Fruit fly (Drosophila melanogaster) whole organism, prepupa: ENCODE results near the gene Arp10.

Source experiments
- CG10631 ChIP-seq: fragments of 200-800 bp; sonication (Bioruptor generic); optimal IDR thresholded peaks from 2 replicates; lab custom pipeline; 2016; ENCODE audit warnings: missing biosample characterization, missing genetic modification characterization
- CG1621 ChIP-seq: fragments of 200-800 bp; sonication (Bioruptor generic); optimal IDR thresholded peaks from 3 replicates; lab custom pipeline; 2018; ENCODE audit warnings: missing biosample characterization, mild to moderate bottlenecking, missing genetic modification characterization
- CG16779 ChIP-seq: fragments of 200-800 bp; sonication (Bioruptor generic); optimal IDR thresholded peaks from 3 replicates; lab custom pipeline; 2017; ENCODE audit warnings: missing biosample characterization, mild to moderate bottlenecking, missing genetic modification characterization
- CG3032 ChIP-seq: fragments of 200-800 bp; optimal IDR thresholded peaks from 2 replicates; lab custom pipeline; 2019; ENCODE audit warnings: missing biosample characterization, mild to moderate bottlenecking, missing genetic modification characterization, moderate library complexity
- CG31627 ChIP-seq: fragments of 200-800 bp; sonication (Bioruptor generic); optimal IDR thresholded peaks from 3 replicates; lab custom pipeline; 2016; ENCODE audit warnings: missing biosample characterization, missing genetic modification characterization
- CG3919 ChIP-seq: fragments of 200-800 bp; sonication (Bioruptor generic); optimal IDR thresholded peaks from 3 replicates; lab custom pipeline; 2016; ENCODE audit warnings: missing biosample characterization, missing genetic modification characterization
- CG4318 ChIP-seq: fragments of 200-800 bp; sonication (Bioruptor generic); optimal IDR thresholded peaks from 3 replicates; lab custom pipeline; 2017; ENCODE audit warnings: missing biosample characterization, mild to moderate bottlenecking, missing genetic modification characterization
- CG6163 ChIP-seq: fragments of 200-800 bp; sonication (Bioruptor generic); IDR thresholded peaks from 3 replicates; pipeline ENCODE4 v1.3.6; 2022; ENCODE audit warnings: missing biosample characterization, missing genetic modification characterization
- CG6276 ChIP-seq: fragments of 200-800 bp; sonication (Bioruptor generic); optimal IDR thresholded peaks from 2 replicates; lab custom pipeline; 2017; ENCODE audit warnings: missing biosample characterization, mild to moderate bottlenecking, missing genetic modification characterization
- CG6792 ChIP-seq: fragments of 200-800 bp; sonication (Bioruptor generic); optimal IDR thresholded peaks from 3 replicates; lab custom pipeline; 2016; ENCODE audit warnings: missing biosample characterization, missing genetic modification characterization
- CG6808 ChIP-seq: fragments of 200-800 bp; sonication (Bioruptor generic); optimal IDR thresholded peaks from 3 replicates; lab custom pipeline; 2017; ENCODE audit warnings: missing biosample characterization, missing genetic modification characterization, mild to moderate bottlenecking, moderate library complexity, missing genetic modification reagents
- CG6854 ChIP-seq: fragments of 200-800 bp; sonication (Bioruptor generic); optimal IDR thresholded peaks from 2 replicates; lab custom pipeline; 2017; ENCODE audit warnings: missing biosample characterization, mild to moderate bottlenecking, missing genetic modification characterization
- CG7368 ChIP-seq: fragments of 200-800 bp; sonication (Bioruptor generic); optimal IDR thresholded peaks from 3 replicates; lab custom pipeline; 2016; ENCODE audit warnings: missing biosample characterization, missing genetic modification characterization
- CG8119 ChIP-seq: fragments of 200-800 bp; sonication (Bioruptor generic); IDR thresholded peaks from 3 replicates; pipeline ENCODE4 v1.3.6; 2022; ENCODE audit warnings: missing biosample characterization, missing genetic modification characterization
- CG8319 ChIP-seq: fragments of 200-800 bp; sonication (Bioruptor generic); optimal IDR thresholded peaks from 3 replicates; lab custom pipeline; 2016; ENCODE audit warnings: missing biosample characterization, missing genetic modification characterization
- CG9139 ChIP-seq: fragments of 200-800 bp; sonication (Bioruptor generic); optimal IDR thresholded peaks from 3 replicates; lab custom pipeline; 2017; ENCODE audit warnings: missing biosample characterization, mild to moderate bottlenecking, missing genetic modification characterization
- Eip75B ChIP-seq: fragments of 200-800 bp; sonication (Bioruptor generic); optimal IDR thresholded peaks from 3 replicates; lab custom pipeline; 2016; ENCODE audit warnings: missing biosample characterization, missing genetic modification characterization
- Eip78C ChIP-seq: fragments of 200-800 bp; sonication (Bioruptor generic); peaks from one replicate; lab custom pipeline; 2016; ENCODE audit warnings: missing biosample characterization, missing genetic modification characterization
- Eip93F ChIP-seq: fragments of 200-800 bp; sonication (Bioruptor generic); optimal IDR thresholded peaks from 2 replicates; lab custom pipeline; 2016; ENCODE audit warnings: missing biosample characterization, mild to moderate bottlenecking, missing genetic modification characterization
- Ets21C ChIP-seq: fragments of 200-800 bp; sonication (Bioruptor generic); optimal IDR thresholded peaks from 3 replicates; lab custom pipeline; 2016; ENCODE audit warnings: missing biosample characterization, missing genetic modification characterization
- Gug ChIP-seq: fragments of 200-800 bp; sonication (Bioruptor generic); IDR thresholded peaks from 2 replicates; pipeline ENCODE4 v1.3.6; 2022; ENCODE audit warnings: missing biosample characterization, missing genetic modification characterization
- Lpt ChIP-seq: fragments of 200-800 bp; sonication (Bioruptor generic); optimal IDR thresholded peaks from 3 replicates; lab custom pipeline; 2016; ENCODE audit warnings: missing biosample characterization, missing genetic modification characterization
- Met ChIP-seq: fragments of 200-800 bp; sonication (Bioruptor generic); optimal IDR thresholded peaks from 3 replicates; lab custom pipeline; 2016; ENCODE audit warnings: missing biosample characterization, missing genetic modification characterization
- OdsH ChIP-seq: fragments of 200-800 bp; sonication (Bioruptor generic); optimal IDR thresholded peaks from 3 replicates; lab custom pipeline; 2016; ENCODE audit warnings: missing biosample characterization, missing genetic modification characterization
- Sox102F ChIP-seq: fragments of 200-800 bp; sonication (Bioruptor generic); optimal IDR thresholded peaks from 2 replicates; lab custom pipeline; 2016; ENCODE audit warnings: missing biosample characterization, mild to moderate bottlenecking, missing genetic modification characterization
- Sox14 ChIP-seq: fragments of 200-800 bp; sonication (Bioruptor generic); optimal IDR thresholded peaks from 3 replicates; lab custom pipeline; 2016; ENCODE audit warnings: missing biosample characterization, missing genetic modification characterization
- Sox15 ChIP-seq: fragments of 200-800 bp; sonication (Bioruptor generic); optimal IDR thresholded peaks from 3 replicates; lab custom pipeline; 2016; ENCODE audit warnings: missing biosample characterization, missing genetic modification characterization
- achi ChIP-seq: fragments of 200-800 bp; sonication (Bioruptor generic); optimal IDR thresholded peaks from 3 replicates; lab custom pipeline; 2016; ENCODE audit warnings: missing biosample characterization, missing genetic modification characterization
- acj6 ChIP-seq: fragments of 200-800 bp; sonication (Bioruptor generic); optimal IDR thresholded peaks from 3 replicates; lab custom pipeline; 2016; ENCODE audit warnings: missing biosample characterization, missing genetic modification characterization
- cyc ChIP-seq: fragments of 200-800 bp; sonication (Bioruptor generic); optimal IDR thresholded peaks from 3 replicates; lab custom pipeline; 2016; ENCODE audit warnings: missing biosample characterization, missing genetic modification characterization
- dac ChIP-seq: fragments of 200-800 bp; sonication (Bioruptor generic); optimal IDR thresholded peaks from 2 replicates; lab custom pipeline; 2017; ENCODE audit warnings: missing biosample characterization, mild to moderate bottlenecking, missing genetic modification characterization
- dsx ChIP-seq: fragments of 200-800 bp; optimal IDR thresholded peaks from 3 replicates; lab custom pipeline; 2019; ENCODE audit warnings: missing biosample characterization, mild to moderate bottlenecking, missing genetic modification characterization, moderate library complexity; ENCODE audit not compliant: poor library complexity, severe bottlenecking
- eg ChIP-seq: fragments of 200-800 bp; sonication (Bioruptor generic); IDR thresholded peaks from 3 replicates; pipeline ENCODE4 v1.3.6; 2022; ENCODE audit warnings: missing biosample characterization, missing genetic modification characterization
- esn ChIP-seq: fragments of 200-800 bp; sonication (Bioruptor generic); optimal IDR thresholded peaks from 2 replicates; lab custom pipeline; 2016; ENCODE audit warnings: missing biosample characterization, mild to moderate bottlenecking, missing genetic modification characterization, moderate library complexity
- fd85E ChIP-seq: fragments of 200-800 bp; sonication (Bioruptor generic); optimal IDR thresholded peaks from 3 replicates; lab custom pipeline; 2016; ENCODE audit warnings: missing biosample characterization, missing genetic modification characterization
- fkh ChIP-seq: fragments of 200-800 bp; sonication (Bioruptor generic); optimal IDR thresholded peaks from 3 replicates; lab custom pipeline; 2017; ENCODE audit warnings: missing biosample characterization, mild to moderate bottlenecking, missing genetic modification characterization, moderate library complexity
- net ChIP-seq: fragments of 200-800 bp; sonication (Bioruptor generic); optimal IDR thresholded peaks from 3 replicates; lab custom pipeline; 2016; ENCODE audit warnings: missing biosample characterization, missing genetic modification characterization
- salr ChIP-seq, 2 experiments: fragments of 200-800 bp; sonication (Bioruptor generic); optimal IDR thresholded peaks; 3 replicates each; lab custom pipeline; 2016 to 2018; ENCODE audit warnings: missing biosample characterization in 2 of 2, missing genetic modification characterization in 2 of 2, mild to moderate bottlenecking in 1 of 2
- spab ChIP-seq: fragments of 200-800 bp; sonication (Bioruptor generic); optimal IDR thresholded peaks from 2 replicates; lab custom pipeline; 2017; ENCODE audit warnings: missing biosample characterization, mild to moderate bottlenecking, missing genetic modification characterization, missing genetic modification reagents
- ss ChIP-seq, 2 experiments: fragments of 200-800 bp; sonication (Bioruptor generic); optimal IDR thresholded peaks; 2 replicates in 1 of 2; 3 replicates in 1 of 2; lab custom pipeline; 2017 to 2018; ENCODE audit warnings: mild to moderate bottlenecking in 2 of 2, missing biosample characterization in 2 of 2, missing genetic modification characterization in 2 of 2, moderate library complexity in 1 of 2
- svp ChIP-seq: fragments of 200-800 bp; sonication (Bioruptor generic); peaks from one replicate; lab custom pipeline; 2016; ENCODE audit warnings: missing biosample characterization, missing genetic modification characterization
- vri ChIP-seq: fragments of 200-800 bp; sonication (Bioruptor generic); optimal IDR thresholded peaks from 3 replicates; lab custom pipeline; 2016; ENCODE audit warnings: missing biosample characterization, mild to moderate bottlenecking, missing genetic modification characterization

Arp10 gene

DNA sequence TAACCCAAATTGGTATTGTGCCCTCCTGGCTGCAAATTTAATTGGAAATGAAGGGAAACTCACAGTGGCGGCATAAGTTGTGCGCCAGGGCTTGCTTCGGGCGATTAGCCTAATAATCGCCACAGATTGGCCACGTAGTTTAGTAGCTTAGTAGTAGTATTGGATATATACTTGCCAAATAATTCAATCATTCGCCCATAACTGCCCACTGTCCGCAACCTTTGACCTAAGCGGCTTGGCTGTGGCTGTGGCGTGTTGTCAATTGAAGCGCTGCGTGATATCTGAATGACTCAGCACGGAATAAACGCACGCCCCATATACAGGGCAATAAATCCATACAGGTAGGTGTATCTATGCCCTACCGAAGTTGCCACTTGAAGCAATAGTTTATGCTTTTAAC lies 39.0 kb downstream of the Arp10 start:
- TF ChIP-seq cyc (GFP tag; lab: Kevin White, UChicago) (no peak), svp (peak; percentile 77)

DNA sequence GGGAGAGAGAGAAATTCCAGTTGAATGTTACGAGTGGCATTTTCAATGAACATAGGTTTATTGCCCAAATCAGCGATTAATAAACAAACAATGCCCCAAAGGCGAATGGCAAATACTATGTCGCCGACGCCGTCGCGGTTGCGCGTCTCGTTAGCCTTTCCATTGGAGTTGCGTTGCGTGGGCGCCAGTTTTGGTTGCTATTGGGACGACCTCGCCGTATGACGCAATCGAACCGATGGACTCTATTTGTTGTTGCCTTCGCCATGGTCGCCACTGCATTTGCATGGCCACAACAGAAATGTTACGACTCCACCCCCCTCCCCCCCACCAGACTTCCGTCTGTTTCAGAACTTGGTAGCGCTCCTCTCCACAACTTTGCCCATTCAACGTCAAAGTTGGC lies 39.4 kb downstream of the Arp10 start:
- TF ChIP-seq CG6854 (GFP tag; lab: Kevin White, UChicago) = no peak
- TF ChIP-seq, all 60 proteins: peak for 0

DNA sequence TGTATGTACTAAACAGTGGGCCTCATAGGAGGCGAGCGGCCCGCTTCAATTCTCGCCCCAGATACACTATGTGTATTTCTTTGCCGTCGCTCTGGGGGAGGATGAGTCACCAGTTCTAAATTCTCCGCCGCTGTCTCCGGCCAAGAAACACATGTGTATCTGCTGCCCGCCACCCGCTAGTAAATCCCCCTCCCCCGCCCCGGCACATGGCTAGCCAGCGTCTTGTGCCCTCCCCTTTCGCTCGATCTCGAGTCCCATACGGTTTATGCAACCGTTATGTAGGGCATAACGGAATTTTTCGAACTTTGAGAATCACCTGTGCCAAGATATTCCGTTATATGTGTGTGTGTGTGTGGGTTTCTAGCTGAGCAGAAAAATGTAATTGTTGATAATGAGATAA lies 40.1 kb downstream of the Arp10 start:
- peak; percentile 37 for TF ChIP-seq fkh (GFP tag; lab: Kevin White, UChicago)
- peak; percentile 10 for TF ChIP-seq net (GFP tag; lab: Kevin White, UChicago)
- no peak for TF ChIP-seq eg (GFP tag; lab: Robert Waterston, UW)

dm6 chrX:19604997-19605396 lies 41.0 kb downstream of the Arp10 start, which contains the start of gene CG14207:
Gene CG14207 (plus strand): TSS chrX:19605199.
- no peak for TF ChIP-seq OdsH (GFP tag; lab: Kevin White, UChicago)
- TF ChIP-seq fkh (GFP tag; lab: Kevin White, UChicago) = no peak
- TF ChIP-seq CG7368 (GFP tag; lab: Kevin White, UChicago) = no peak
- peak; percentile 2 to 10 for TF ChIP-seq ss (GFP tag; optimal IDR thresholded peaks at IDR 0.05; lab: Kevin White, UChicago)
- TF ChIP-seq esn (GFP tag; lab: Kevin White, UChicago) = peak; percentile 19
- TF ChIP-seq Gug (GFP tag; lab: Robert Waterston, UW) = no peak
- no peak for TF ChIP-seq Lpt (GFP tag; lab: Kevin White, UChicago)
- TF ChIP-seq CG6808 (GFP tag; lab: Kevin White, UChicago) = peak; percentile 31
- peak; percentile 47; the same call in 1 of the 3 replicates for TF ChIP-seq CG6163 (GFP tag; lab: Robert Waterston, UW)
- no peak for TF ChIP-seq fd85E (GFP tag; lab: Kevin White, UChicago)
- TF ChIP-seq CG3032 (tag; lab: Kevin White, UChicago) = peak; percentile 0
- peak; percentile 2 for TF ChIP-seq CG3919 (GFP tag; lab: Kevin White, UChicago)
- TF ChIP-seq Sox102F (GFP tag; lab: Kevin White, UChicago) = peak; percentile 11
- peak; percentile 3 for TF ChIP-seq Met (GFP tag; lab: Kevin White, UChicago)
- TF ChIP-seq CG16779 (tag; lab: Kevin White, UChicago) = peak; percentile 29
- no peak for TF ChIP-seq CG6854 (GFP tag; lab: Kevin White, UChicago)
- no peak for TF ChIP-seq salr (GFP tag; optimal IDR thresholded peaks at IDR 0.05; lab: Kevin White, UChicago)
- no peak for TF ChIP-seq net (GFP tag; lab: Kevin White, UChicago)
- TF ChIP-seq CG4318 (GFP tag; lab: Kevin White, UChicago) = no peak
- TF ChIP-seq Eip78C (GFP tag; lab: Kevin White, UChicago) = peak; percentile 66
- no peak for TF ChIP-seq Eip75B (GFP tag; lab: Kevin White, UChicago)
- no peak for TF ChIP-seq Sox15
- TF ChIP-seq eg (GFP tag; lab: Robert Waterston, UW) = peak; percentile 28; the same call in 1 of the 3 replicates
- TF ChIP-seq CG6276 (GFP tag; lab: Kevin White, UChicago) = no peak
- peak; percentile 34 for TF ChIP-seq Sox14
- TF ChIP-seq Ets21C (GFP tag; lab: Kevin White, UChicago) = no peak
- TF ChIP-seq vri = peak; percentile 50
- TF ChIP-seq, all 60 proteins: peak for 13

DNA sequence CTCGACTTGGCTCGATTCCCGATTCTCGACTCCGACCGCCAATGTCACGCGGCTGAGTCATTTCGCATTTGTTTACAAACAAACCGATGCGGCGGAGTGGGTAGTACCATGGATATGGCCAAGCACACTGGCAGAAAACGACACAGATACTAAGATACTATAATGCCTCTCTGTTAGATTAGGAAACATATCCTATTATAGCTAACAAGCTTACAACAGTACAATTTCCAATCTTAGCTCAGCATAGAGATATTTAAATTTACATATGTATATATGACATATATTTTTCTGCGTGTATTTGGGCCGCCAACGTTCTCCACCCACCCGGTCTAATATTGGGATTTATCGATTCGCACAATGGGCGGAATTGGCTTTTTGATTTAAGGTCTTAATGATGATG lies 42.0 kb downstream of the Arp10 start:
- TF ChIP-seq Met (GFP tag; lab: Kevin White, UChicago) (peak; percentile 75), CG8319 (GFP tag; lab: Kevin White, UChicago) (peak; percentile 54), acj6 (peak; percentile 63), salr (GFP tag; optimal IDR thresholded peaks at IDR 0.05; lab: Kevin White, UChicago) (peak; percentile 11 to 79), net (GFP tag; lab: Kevin White, UChicago) (peak; percentile 63), CG8119 (GFP tag; lab: Robert Waterston, UW) (peak; percentile 85), dsx (GFP tag; lab: Kevin White, UChicago) (peak; percentile 66), Sox15 (peak; percentile 42), CG9139 (GFP tag; lab: Kevin White, UChicago) (no peak), Eip93F (GFP tag; lab: Kevin White, UChicago) (peak; percentile 12), CG6792 (GFP tag; lab: Kevin White, UChicago) (peak; percentile 65), Eip78C (GFP tag; lab: Kevin White, UChicago) (peak; percentile 92), CG1621 (peak; percentile 27), spab (peak; percentile 54), fkh (GFP tag; lab: Kevin White, UChicago) (peak; percentile 25), Ets21C (GFP tag; lab: Kevin White, UChicago) (no peak), CG6808 (GFP tag; lab: Kevin White, UChicago) (peak; percentile 54), CG4318 (GFP tag; lab: Kevin White, UChicago) (peak; percentile 65), dac (GFP tag; lab: Kevin White, UChicago) (peak; percentile 23), achi (GFP tag; lab: Kevin White, UChicago) (peak; percentile 74), CG31627 (peak; percentile 43), CG16779 (tag; lab: Kevin White, UChicago) (peak; percentile 57), CG10631 (peak; percentile 81)
